Worm (Caenorhabditis elegans): Measurements from ENCODE around the gene C46C2.2.
"Not testable (repeated sequence)": the region's sequence is repeated elsewhere in the genome, so short reads cannot be mapped to it uniquely, and the experiment has no call there.

Gene C46C2.2

ce11 chrIV:9224825-9225224 lies 7.3 kb downstream of the C46C2.2 start, which contains the start of gene C46C2.3:
Gene C46C2.3, plus strand, starts transcription at chrIV:9225125.
- TF ChIP-seq scrt-1 (GFP tag; IDR thresholded peaks at IDR 0.05) (no peak), ets-7 (tag; optimal IDR thresholded peaks at IDR 0.05) (no peak), sea-1 (GFP tag; conservative IDR thresholded peaks at IDR 0.05) (no peak), flt-1 (GFP tag; IDR thresholded peaks at IDR 0.05) (no peak), tbx-37 (GFP tag; conservative IDR thresholded peaks at IDR 0.05) (no peak), tra-4 (tag; optimal IDR thresholded peaks at IDR 0.05) (no peak), aly-1 (tag; optimal IDR thresholded peaks at IDR 0.05) (no peak), hnd-1 (tag; optimal IDR thresholded peaks at IDR 0.05) (no peak), ceh-36 (tag; optimal IDR thresholded peaks at IDR 0.05) (no peak), tbx-11 (GFP tag; IDR thresholded peaks at IDR 0.05) (no peak), ceh-13 (GFP tag; optimal IDR thresholded peaks at IDR 0.05) (no peak), ama-1 (optimal IDR thresholded peaks at IDR 0.05) (no peak), B0310.2 (tag; optimal IDR thresholded peaks at IDR 0.05) (no peak), pes-1 (GFP tag; IDR thresholded peaks at IDR 0.05) (no peak), hmg-4 (GFP tag; optimal IDR thresholded peaks at IDR 0.05) (no peak), F13C5.2 (tag; optimal IDR thresholded peaks at IDR 0.05) (no peak), hmbx-1 (tag; optimal IDR thresholded peaks at IDR 0.05) (no peak)

- TF ChIP-seq hnd-1 (tag; optimal IDR thresholded peaks at IDR 0.05) (no peak), hmg-4 (GFP tag; optimal IDR thresholded peaks at IDR 0.05) (no peak), aly-1 (tag; optimal IDR thresholded peaks at IDR 0.05) (no peak), ets-7 (tag; optimal IDR thresholded peaks at IDR 0.05) (no peak), sea-1 (GFP tag; conservative IDR thresholded peaks at IDR 0.05) (no peak), tbx-37 (GFP tag; conservative IDR thresholded peaks at IDR 0.05) (no peak), scrt-1 (GFP tag; IDR thresholded peaks at IDR 0.05) (no peak), hmbx-1 (tag; optimal IDR thresholded peaks at IDR 0.05) (no peak), pes-1 (GFP tag; IDR thresholded peaks at IDR 0.05) (no peak), flt-1 (GFP tag; IDR thresholded peaks at IDR 0.05) (no peak), B0310.2 (tag; optimal IDR thresholded peaks at IDR 0.05) (no peak)
These were observed 10.1 kb downstream of the C46C2.2 start for ce11 chrIV:9227650-9228049.

DNA sequence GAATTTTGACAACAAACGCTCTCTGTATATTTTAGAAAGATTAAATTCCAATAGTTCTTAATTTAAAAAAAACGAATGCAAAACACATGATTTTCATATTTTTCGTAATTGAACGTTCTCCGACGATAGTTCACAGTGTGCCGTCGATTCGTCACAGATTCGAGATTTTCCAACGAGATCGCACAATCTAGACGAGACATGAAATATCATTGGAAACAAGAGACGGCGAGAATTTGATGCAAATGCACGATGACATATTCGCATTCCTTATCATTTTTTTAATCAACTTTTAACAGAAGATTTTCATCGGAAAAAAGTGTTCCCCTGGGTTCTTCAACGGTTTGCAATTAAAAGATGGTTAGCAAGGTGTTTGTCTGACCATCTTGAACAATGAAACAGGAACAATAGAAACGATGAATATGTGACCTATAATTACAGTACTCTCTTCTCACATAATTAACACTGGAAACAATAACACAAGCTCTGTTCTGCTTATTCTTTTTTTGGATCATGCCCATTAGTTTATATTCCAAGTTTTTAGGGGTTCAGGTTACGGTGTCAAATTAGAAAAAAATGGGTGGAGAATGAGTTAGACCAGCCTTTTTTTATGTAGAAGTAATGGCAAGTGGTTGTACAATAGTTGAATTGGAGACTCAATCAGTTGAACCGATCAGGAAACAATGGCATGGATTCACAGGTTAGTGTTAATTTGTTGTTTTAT lies 15.1 kb downstream of the C46C2.2 start, which contains the start of gene Y11D7A.3:
Gene Y11D7A.3 (plus strand): TSS at position 671 of the 721 bp plus-strand sequence.
- no peak for TF ChIP-seq tbx-37 (GFP tag; conservative IDR thresholded peaks at IDR 0.05)
- TF ChIP-seq flt-1 (GFP tag; IDR thresholded peaks at IDR 0.05) = no peak
- no peak for TF ChIP-seq pes-1 (GFP tag; IDR thresholded peaks at IDR 0.05)
- no peak for TF ChIP-seq F13C5.2 (tag; optimal IDR thresholded peaks at IDR 0.05)
- no peak for TF ChIP-seq aly-1 (tag; optimal IDR thresholded peaks at IDR 0.05)

DNA sequence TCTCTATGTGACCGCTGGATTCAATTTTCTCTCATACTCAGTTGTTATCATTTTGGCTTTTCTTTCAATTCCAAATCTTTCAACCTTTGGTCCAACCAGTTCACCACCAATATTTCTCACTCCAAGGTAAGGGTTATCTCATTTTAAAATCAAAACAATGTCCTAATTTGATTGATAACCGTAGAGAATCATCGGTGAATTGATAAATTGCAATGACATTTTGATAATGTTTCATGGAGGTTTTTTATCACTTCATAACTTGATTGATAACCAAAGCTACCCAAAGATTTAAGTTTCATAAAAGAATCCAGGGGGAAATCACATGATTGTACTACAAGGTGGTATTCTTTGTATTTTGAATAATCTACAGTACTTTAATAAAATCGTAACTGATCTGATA lies 21.6 kb downstream of the C46C2.2 start:
- TF ChIP-seq tbx-11 (GFP tag; IDR thresholded peaks at IDR 0.05) (no peak), B0310.2 (tag; optimal IDR thresholded peaks at IDR 0.05) (no peak), pes-1 (GFP tag; IDR thresholded peaks at IDR 0.05) (no peak), ceh-36 (tag; optimal IDR thresholded peaks at IDR 0.05) (no peak), ama-1 (optimal IDR thresholded peaks at IDR 0.05) (no peak), hmbx-1 (tag; optimal IDR thresholded peaks at IDR 0.05) (no peak), sea-1 (GFP tag; conservative IDR thresholded peaks at IDR 0.05) (no peak), tra-4 (tag; optimal IDR thresholded peaks at IDR 0.05) (no peak), hnd-1 (tag; optimal IDR thresholded peaks at IDR 0.05) (no peak), tbx-37 (GFP tag; conservative IDR thresholded peaks at IDR 0.05) (no peak), flt-1 (GFP tag; IDR thresholded peaks at IDR 0.05) (no peak), aly-1 (tag; optimal IDR thresholded peaks at IDR 0.05) (no peak), hmg-4 (GFP tag; optimal IDR thresholded peaks at IDR 0.05) (no peak), F13C5.2 (tag; optimal IDR thresholded peaks at IDR 0.05) (no peak), ceh-13 (GFP tag; optimal IDR thresholded peaks at IDR 0.05) (no peak), scrt-1 (GFP tag; IDR thresholded peaks at IDR 0.05) (no peak), ets-7 (tag; optimal IDR thresholded peaks at IDR 0.05) (no peak)

ce11 chrIV:9243670-9244069 lies 26.1 kb downstream of the C46C2.2 start, which contains the start of gene rab-28:
Gene rab-28, minus strand, starts transcription at chrIV:9244012.
- TF ChIP-seq pes-1 (GFP tag; IDR thresholded peaks at IDR 0.05) (no peak), ama-1 (optimal IDR thresholded peaks at IDR 0.05) (no peak), flt-1 (GFP tag; IDR thresholded peaks at IDR 0.05) (no peak), hmg-4 (GFP tag; optimal IDR thresholded peaks at IDR 0.05) (no peak), tra-4 (tag; optimal IDR thresholded peaks at IDR 0.05) (no peak), hmbx-1 (tag; optimal IDR thresholded peaks at IDR 0.05) (no peak)

ce11 chrIV:9245423-9245822 lies 27.9 kb downstream of the C46C2.2 start, which contains the start of gene Y11D7A.5:
Gene Y11D7A.5, minus strand, starts transcription at chrIV:9245523.
- no peak for TF ChIP-seq ama-1 (optimal IDR thresholded peaks at IDR 0.05)
- no peak for TF ChIP-seq hmbx-1 (tag; optimal IDR thresholded peaks at IDR 0.05)

DNA sequence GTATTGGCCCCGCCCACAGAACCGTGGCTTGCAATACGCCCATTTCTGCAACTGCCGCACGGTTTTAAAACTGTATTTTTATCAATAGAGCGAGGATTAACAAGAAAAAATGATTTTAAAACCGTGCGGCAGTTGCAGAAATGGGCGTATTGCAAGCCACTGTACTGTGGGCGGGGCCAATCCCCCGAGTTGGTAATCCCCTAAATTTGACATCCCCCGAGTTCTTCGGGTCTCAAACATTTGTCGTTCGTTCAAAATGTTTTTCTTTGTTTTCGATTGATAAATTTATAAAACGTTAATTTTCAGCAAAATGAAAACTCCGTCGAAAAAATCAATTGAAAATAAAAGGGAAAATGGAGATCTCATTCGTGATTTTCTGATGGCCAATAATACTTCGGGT lies 31.7 kb downstream of the C46C2.2 start, which contains the start of gene Y11D7A.7:
Gene Y11D7A.7 (plus strand): TSS at position 301 of the 400 bp plus-strand sequence.
- TF ChIP-seq aly-1 (tag; optimal IDR thresholded peaks at IDR 0.05); tbx-11 (GFP tag; IDR thresholded peaks at IDR 0.05); sea-1 (GFP tag; conservative IDR thresholded peaks at IDR 0.05): not testable (repeated sequence)

DNA sequence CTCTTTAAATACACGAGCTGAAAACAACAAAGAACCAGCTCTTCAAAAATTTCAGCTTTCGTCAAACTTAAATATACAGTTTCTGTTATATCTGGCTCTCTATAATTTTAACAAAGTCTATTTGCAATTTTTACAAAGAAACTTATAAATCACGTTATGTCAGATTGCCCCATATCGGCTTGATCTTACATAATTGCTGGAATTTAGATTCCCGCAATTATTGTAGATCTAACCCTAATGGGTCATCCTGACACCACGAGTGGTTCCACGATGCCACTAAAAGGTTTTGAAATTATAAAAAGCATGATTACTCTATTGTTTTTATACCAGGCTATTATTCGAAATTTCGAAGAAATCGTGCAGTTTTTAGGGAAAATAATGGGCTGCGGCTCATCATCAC lies 33.6 kb downstream of the C46C2.2 start, which contains the start of gene Y11D7A.8:
Gene Y11D7A.8 (plus strand): TSS at position 301 of the 400 bp plus-strand sequence.
- TF ChIP-seq tbx-11 (GFP tag; IDR thresholded peaks at IDR 0.05) = no peak
- no peak for TF ChIP-seq tra-4 (tag; optimal IDR thresholded peaks at IDR 0.05)
- TF ChIP-seq ceh-13 (GFP tag; optimal IDR thresholded peaks at IDR 0.05) = no peak
- no peak for TF ChIP-seq scrt-1 (GFP tag; IDR thresholded peaks at IDR 0.05)
- TF ChIP-seq hmbx-1 (tag; optimal IDR thresholded peaks at IDR 0.05) = no peak
- no peak for TF ChIP-seq B0310.2 (tag; optimal IDR thresholded peaks at IDR 0.05)
- no peak for TF ChIP-seq ceh-36 (tag; optimal IDR thresholded peaks at IDR 0.05)
- TF ChIP-seq tbx-37 (GFP tag; conservative IDR thresholded peaks at IDR 0.05) = no peak
- no peak for TF ChIP-seq ama-1 (optimal IDR thresholded peaks at IDR 0.05)
- TF ChIP-seq pes-1 (GFP tag; IDR thresholded peaks at IDR 0.05) = no peak
- no peak for TF ChIP-seq ets-7 (tag; optimal IDR thresholded peaks at IDR 0.05)
- TF ChIP-seq sea-1 (GFP tag; conservative IDR thresholded peaks at IDR 0.05) = no peak
- no peak for TF ChIP-seq hmg-4 (GFP tag; optimal IDR thresholded peaks at IDR 0.05)
- TF ChIP-seq hnd-1 (tag; optimal IDR thresholded peaks at IDR 0.05) = no peak
- no peak for TF ChIP-seq F13C5.2 (tag; optimal IDR thresholded peaks at IDR 0.05)
- no peak for TF ChIP-seq aly-1 (tag; optimal IDR thresholded peaks at IDR 0.05)
- no peak for TF ChIP-seq flt-1 (GFP tag; IDR thresholded peaks at IDR 0.05)

Measured in whole organism, early embryonic.